Worm (Caenorhabditis elegans) whole organism, L2 larva: Measurements from ENCODE around the gene Y59H11AM.4.

ENCODE experiments used
- C34F6.9 ChIP-seq: fragments of 150-350 bp; optimal IDR thresholded peaks from 2 replicates; lab custom pipeline; 2014; ENCODE audit warnings: missing biosample characterization, missing genetic modification characterization
- F13H6.1 ChIP-seq: sonication (generic microtip); optimal IDR thresholded peaks from 2 replicates; lab custom pipeline; 2016; ENCODE audit warnings: missing genetic modification characterization, missing compliant biosample characterization
- R02D3.7 ChIP-seq: fragments of 150-350 bp; optimal IDR thresholded peaks from 2 replicates; lab custom pipeline; 2014; ENCODE audit warnings: missing biosample characterization, missing genetic modification characterization
- Y55F3AM.14 ChIP-seq: fragments of 200-800 bp; sonication (Bioruptor generic); optimal IDR thresholded peaks from 2 replicates; lab custom pipeline; 2018; ENCODE audit warnings: mild to moderate bottlenecking, missing genetic modification characterization, missing compliant biosample characterization
- ZK546.5 ChIP-seq: sonication (generic microtip); optimal IDR thresholded peaks from 2 replicates; lab custom pipeline; 2017; ENCODE audit warnings: missing biosample characterization, missing genetic modification characterization
- alr-1 ChIP-seq: fragments of 150-350 bp; optimal IDR thresholded peaks from 2 replicates; lab custom pipeline; 2014; ENCODE audit warnings: missing biosample characterization, missing genetic modification characterization
- aly-2 ChIP-seq: fragments of 150-350 bp; optimal IDR thresholded peaks from 2 replicates; lab custom pipeline; 2014; ENCODE audit warnings: missing biosample characterization, missing genetic modification characterization
- ama-1 ChIP-seq: fragments of 150-350 bp; optimal IDR thresholded peaks from 2 replicates; lab custom pipeline; 2018; ENCODE audit warnings: inconsistent platforms
- blmp-1 ChIP-seq: sonication (generic microtip); optimal IDR thresholded peaks from 2 replicates; lab custom pipeline; 2017; ENCODE audit warnings: missing genetic modification characterization, mild to moderate bottlenecking, missing compliant biosample characterization, antibody characterized with exemption, moderate library complexity; ENCODE audit not compliant: insufficient read depth
- ceh-16 ChIP-seq: fragments of 150-350 bp; optimal IDR thresholded peaks from 2 replicates; lab custom pipeline; 2014; ENCODE audit warnings: missing biosample characterization, missing genetic modification characterization
- ceh-82 ChIP-seq: fragments of 150-350 bp; optimal IDR thresholded peaks from 2 replicates; lab custom pipeline; 2014; ENCODE audit warnings: missing biosample characterization, missing genetic modification characterization
- crh-2 ChIP-seq: sonication (generic microtip); optimal IDR thresholded peaks from 2 replicates; lab custom pipeline; 2017; ENCODE audit warnings: missing biosample characterization, missing genetic modification characterization
- dmd-4 ChIP-seq: sonication (generic microtip); optimal IDR thresholded peaks from 2 replicates; lab custom pipeline; 2017; ENCODE audit warnings: missing biosample characterization, missing genetic modification characterization
- egl-27 ChIP-seq: sonication (generic microtip); optimal IDR thresholded peaks from 3 replicates; lab custom pipeline; 2017; ENCODE audit warnings: missing biosample characterization, missing genetic modification reagents, missing genetic modification characterization
- elt-1 ChIP-seq: fragments of 150-350 bp; optimal IDR thresholded peaks from 2 replicates; lab custom pipeline; 2014; ENCODE audit warnings: missing biosample characterization, missing genetic modification characterization
- elt-3 ChIP-seq: sonication (generic microtip); optimal IDR thresholded peaks from 2 replicates; lab custom pipeline; 2017; ENCODE audit warnings: missing biosample characterization, missing genetic modification characterization
- fos-1 ChIP-seq: fragments of 150-350 bp; optimal IDR thresholded peaks from 2 replicates; lab custom pipeline; 2014; ENCODE audit warnings: missing biosample characterization, missing genetic modification characterization
- gmeb-1 ChIP-seq: fragments of 150-350 bp; optimal IDR thresholded peaks from 2 replicates; lab custom pipeline; 2014; ENCODE audit warnings: missing biosample characterization, missing genetic modification characterization
- lin-11 ChIP-seq: fragments of 150-350 bp; sonication (generic microtip); optimal IDR thresholded peaks from 2 replicates; lab custom pipeline; 2014; ENCODE audit warnings: missing biosample characterization, missing genetic modification characterization, inconsistent platforms, mixed read lengths
- lin-13 ChIP-seq: fragments of 150-350 bp; optimal IDR thresholded peaks from 2 replicates; lab custom pipeline; 2014; ENCODE audit warnings: missing biosample characterization, missing genetic modification reagents, missing genetic modification characterization
- lin-39 ChIP-seq: fragments of 150-350 bp; optimal IDR thresholded peaks from 2 replicates; lab custom pipeline; 2014; ENCODE audit warnings: missing biosample characterization, missing genetic modification reagents, missing genetic modification characterization
- lsy-2 ChIP-seq, 2 experiments: fragments of 150-350 bp in 1 of 2; sonication (generic microtip) in 1 of 2; optimal IDR thresholded peaks; 2 replicates each; lab custom pipeline; 2014 to 2017; ENCODE audit warnings: missing biosample characterization in 2 of 2, missing genetic modification characterization in 2 of 2
- mab-5 ChIP-seq: fragments of 150-350 bp; optimal IDR thresholded peaks from 2 replicates; lab custom pipeline; 2014; ENCODE audit warnings: missing biosample characterization, missing genetic modification characterization
- mbf-1 ChIP-seq: sonication (generic microtip); optimal IDR thresholded peaks from 2 replicates; lab custom pipeline; 2017; ENCODE audit warnings: missing biosample characterization, missing genetic modification characterization
- mdl-1 ChIP-seq, 2 experiments: fragments of 150-350 bp in 1 of 2; sonication (generic microtip) in 1 of 2; optimal IDR thresholded peaks; 2 replicates each; lab custom pipeline; 2017; ENCODE audit warnings: missing biosample characterization in 2 of 2, missing genetic modification characterization in 2 of 2
- nhr-10 ChIP-seq: sonication (generic microtip); optimal IDR thresholded peaks from 2 replicates; lab custom pipeline; 2017; ENCODE audit warnings: missing biosample characterization, missing genetic modification characterization
- nhr-11 ChIP-seq: fragments of 150-350 bp; optimal IDR thresholded peaks from 2 replicates; lab custom pipeline; 2014; ENCODE audit warnings: missing biosample characterization, missing genetic modification characterization
- nhr-12 ChIP-seq: fragments of 150-350 bp; optimal IDR thresholded peaks from 2 replicates; lab custom pipeline; 2014; ENCODE audit warnings: missing biosample characterization, missing genetic modification characterization
- nhr-129 ChIP-seq: fragments of 150-350 bp; optimal IDR thresholded peaks from 2 replicates; lab custom pipeline; 2014; ENCODE audit warnings: missing biosample characterization, missing genetic modification characterization
- nhr-21 ChIP-seq: fragments of 150-350 bp; optimal IDR thresholded peaks from 2 replicates; lab custom pipeline; 2014; ENCODE audit warnings: missing biosample characterization, missing genetic modification characterization
- nhr-23 ChIP-seq: fragments of 150-350 bp; optimal IDR thresholded peaks from 2 replicates; lab custom pipeline; 2014; ENCODE audit warnings: missing biosample characterization, missing genetic modification reagents, missing genetic modification characterization
- nhr-237 ChIP-seq: fragments of 150-350 bp; optimal IDR thresholded peaks from 2 replicates; lab custom pipeline; 2014; ENCODE audit warnings: missing biosample characterization, missing genetic modification characterization
- nhr-25 ChIP-seq: fragments of 150-350 bp; sonication (generic microtip); optimal IDR thresholded peaks from 3 replicates; lab custom pipeline; 2014; ENCODE audit warnings: missing biosample characterization, missing genetic modification characterization
- nhr-6 ChIP-seq: fragments of 150-350 bp; optimal IDR thresholded peaks from 2 replicates; lab custom pipeline; 2014; ENCODE audit warnings: missing biosample characterization, missing genetic modification characterization
- nhr-77 ChIP-seq: fragments of 150-350 bp; optimal IDR thresholded peaks from 2 replicates; lab custom pipeline; 2014; ENCODE audit warnings: missing biosample characterization, missing genetic modification characterization
- peb-1 ChIP-seq: fragments of 150-350 bp; optimal IDR thresholded peaks from 2 replicates; lab custom pipeline; 2014; ENCODE audit warnings: missing biosample characterization, missing genetic modification characterization
- sem-4 ChIP-seq: fragments of 150-350 bp; optimal IDR thresholded peaks from 2 replicates; lab custom pipeline; 2014; ENCODE audit warnings: missing biosample characterization, missing genetic modification reagents, missing genetic modification characterization
- skn-1 ChIP-seq: sonication (generic microtip); optimal IDR thresholded peaks from 2 replicates; lab custom pipeline; 2017; ENCODE audit warnings: missing biosample characterization, missing genetic modification characterization
- sma-3 ChIP-seq: sonication (generic microtip); optimal IDR thresholded peaks from 2 replicates; lab custom pipeline; 2016; ENCODE audit warnings: missing genetic modification reagents, missing genetic modification characterization, missing compliant biosample characterization
- sma-9 ChIP-seq, 2 experiments: fragments of 150-350 bp in 1 of 2; sonication (generic microtip) in 1 of 2; optimal IDR thresholded peaks; 2 replicates each; lab custom pipeline; 2014 to 2016; ENCODE audit warnings: missing genetic modification characterization in 2 of 2, mild to moderate bottlenecking in 1 of 2, missing biosample characterization in 1 of 2, missing compliant biosample characterization in 1 of 2, missing genetic modification reagents in 1 of 2, moderate library complexity in 1 of 2
- snpc-4 ChIP-seq: fragments of 150-350 bp; optimal IDR thresholded peaks from 2 replicates; lab custom pipeline; 2014; ENCODE audit warnings: missing biosample characterization, missing genetic modification characterization
- unc-39 ChIP-seq: fragments of 150-350 bp; optimal IDR thresholded peaks from 2 replicates; lab custom pipeline; 2014; ENCODE audit warnings: missing biosample characterization, missing genetic modification characterization
- unc-55 ChIP-seq: fragments of 150-350 bp; sonication (generic microtip); optimal IDR thresholded peaks from 3 replicates; lab custom pipeline; 2014; ENCODE audit warnings: missing biosample characterization, missing genetic modification reagents, missing genetic modification characterization
- unc-62 ChIP-seq: fragments of 150-350 bp; optimal IDR thresholded peaks from 2 replicates; lab custom pipeline; 2014; ENCODE audit warnings: missing biosample characterization, missing genetic modification reagents, missing genetic modification characterization
- zag-1 ChIP-seq: fragments of 150-350 bp; optimal IDR thresholded peaks from 2 replicates; lab custom pipeline; 2014; ENCODE audit warnings: missing biosample characterization, missing genetic modification characterization
- ztf-1 ChIP-seq: fragments of 200-800 bp; sonication (Bioruptor generic); conservative IDR thresholded peaks from 2 replicates; pipeline ENCODE4 v1.3.6; 2022; ENCODE audit warnings: missing genetic modification characterization, missing compliant biosample characterization
- ztf-11 ChIP-seq: sonication (generic microtip); optimal IDR thresholded peaks from 2 replicates; lab custom pipeline; 2017; ENCODE audit warnings: missing biosample characterization, missing genetic modification characterization
- ztf-4 ChIP-seq: fragments of 150-350 bp; optimal IDR thresholded peaks from 2 replicates; lab custom pipeline; 2014; ENCODE audit warnings: missing biosample characterization, missing genetic modification characterization

The Y59H11AM.4 gene

ce11 chrIV:8534997-8535414, 35.1 kb downstream of the Y59H11AM.4 start:
- no peak for TF ChIP-seq ZK546.5 (tag; lab: Kevin White, UChicago)
- TF ChIP-seq lin-13 = peak; percentile 40
- no peak for TF ChIP-seq mab-5 (tag; lab: Kevin White, UChicago)
- TF ChIP-seq elt-1 (tag; lab: Kevin White, UChicago) = no peak
- no peak for TF ChIP-seq unc-55
- no peak for TF ChIP-seq elt-3 (tag; lab: Kevin White, UChicago)
- TF ChIP-seq C34F6.9 (tag; lab: Kevin White, UChicago) = peak; percentile 0
- no peak for TF ChIP-seq nhr-77 (tag; lab: Kevin White, UChicago)
- TF ChIP-seq nhr-12 (tag; lab: Kevin White, UChicago) = no peak
- no peak for TF ChIP-seq aly-2 (tag; lab: Kevin White, UChicago)
- TF ChIP-seq peb-1 = no peak
- TF ChIP-seq snpc-4 = peak; percentile 21
- TF ChIP-seq crh-2 (tag; lab: Kevin White, UChicago) = peak; percentile 72
- TF ChIP-seq egl-27 (tag; lab: Kevin White, UChicago) = no peak
- peak; percentile 36 to 69 for TF ChIP-seq mdl-1 (tag; optimal IDR thresholded peaks at IDR 0.05; lab: Kevin White, UChicago)
- peak; percentile 43 for TF ChIP-seq Y55F3AM.14 (GFP tag; lab: Kevin White, UChicago)
- TF ChIP-seq dmd-4 = no peak
- no peak for TF ChIP-seq unc-39 (tag; lab: Kevin White, UChicago)
- TF ChIP-seq mbf-1 = no peak
- peak; percentile 80 for TF ChIP-seq nhr-129 (tag; lab: Kevin White, UChicago)
- TF ChIP-seq F13H6.1 (tag; lab: Kevin White, UChicago) = peak; percentile 68
- TF ChIP-seq ama-1 (lab: Kevin White, UChicago) = peak; percentile 80
- TF ChIP-seq lin-11 (tag; lab: Kevin White, UChicago) = no peak
- TF ChIP-seq ztf-1 (GFP tag; lab: Robert Waterston, UW) = no peak
- TF ChIP-seq nhr-237 (tag; lab: Kevin White, UChicago) = no peak
- TF ChIP-seq gmeb-1 = no peak
- TF ChIP-seq ceh-82 (tag; lab: Kevin White, UChicago) = no peak
- peak; percentile 75 for TF ChIP-seq fos-1 (tag; lab: Kevin White, UChicago)
- peak; percentile 86 for TF ChIP-seq sma-9 (GFP tag; optimal IDR thresholded peaks at IDR 0.05; lab: Kevin White, UChicago)
- TF ChIP-seq sma-9 (tag; optimal IDR thresholded peaks at IDR 0.05; lab: Kevin White, UChicago) = no peak
- peak; percentile 76 for TF ChIP-seq blmp-1 (tag; lab: Kevin White, UChicago)
- TF ChIP-seq lin-39 (tag; lab: Kevin White, UChicago) = no peak
- TF ChIP-seq zag-1 = no peak
- TF ChIP-seq skn-1 (tag; lab: Kevin White, UChicago) = no peak
- TF ChIP-seq nhr-6 (tag; lab: Kevin White, UChicago) = peak; percentile 34
- TF ChIP-seq unc-62 (GFP tag; lab: Kevin White, UChicago) = no peak
- TF ChIP-seq nhr-23 = no peak
- TF ChIP-seq ceh-16 = no peak
- no peak for TF ChIP-seq ztf-11 (tag; lab: Kevin White, UChicago)
- TF ChIP-seq ztf-4 (tag; lab: Kevin White, UChicago) = no peak
- peak; percentile 62 for TF ChIP-seq nhr-21 (tag; lab: Kevin White, UChicago)
- TF ChIP-seq sem-4 (tag; lab: Kevin White, UChicago) = no peak
- TF ChIP-seq R02D3.7 = no peak
- no peak for TF ChIP-seq alr-1 (tag; lab: Kevin White, UChicago)
- TF ChIP-seq nhr-25 (tag; lab: Kevin White, UChicago) = peak; percentile 67
- no peak for TF ChIP-seq nhr-11 (tag; lab: Kevin White, UChicago)
- peak; percentile 76 for TF ChIP-seq sma-3 (GFP tag; lab: Kevin White, UChicago)
- no peak for TF ChIP-seq nhr-10 (tag; lab: Kevin White, UChicago)
- TF ChIP-seq lsy-2 (tag; optimal IDR thresholded peaks at IDR 0.05; lab: Kevin White, UChicago) = peak in 1 of 2 experiments; percentile 75
- TF ChIP-seq, all 48 proteins: peak for 17
